Worm (Caenorhabditis elegans): Measurements from ENCODE around the gene oac-55.

Gene oac-55

ce11 chrV:3800378-3800777 lies 39.4 kb downstream of the oac-55 start, which contains the start of gene srt-30:
Gene srt-30, minus strand, starts transcription at chrV:3800478.
- TF ChIP-seq W03F9.2 (tag; optimal IDR thresholded peaks at IDR 0.05) (no peak), dao-5 (tag; optimal IDR thresholded peaks at IDR 0.05) (no peak), him-1 (tag; optimal IDR thresholded peaks at IDR 0.05) (no peak)

ce11 chrV:3801787-3802417 lies 41.0 kb downstream of the oac-55 start:
- TF ChIP-seq him-1 (tag; optimal IDR thresholded peaks at IDR 0.05) (no peak), dao-5 (tag; optimal IDR thresholded peaks at IDR 0.05) (no peak), W03F9.2 (tag; optimal IDR thresholded peaks at IDR 0.05) (no peak)

- TF ChIP-seq W03F9.2 (tag; optimal IDR thresholded peaks at IDR 0.05) (no peak), dao-5 (tag; optimal IDR thresholded peaks at IDR 0.05) (no peak), him-1 (tag; optimal IDR thresholded peaks at IDR 0.05) (no peak)
Measured at ce11 chrV:3803343-3803742, 42.4 kb downstream of the oac-55 start, which contains the start of gene cyp-33C8. Gene cyp-33C8, minus strand, starts transcription at chrV:3803542.

- TF ChIP-seq dao-5 (tag; optimal IDR thresholded peaks at IDR 0.05) (no peak), him-1 (tag; optimal IDR thresholded peaks at IDR 0.05) (no peak), W03F9.2 (tag; optimal IDR thresholded peaks at IDR 0.05) (no peak)
Measured at ce11 chrV:3805499-3805898, 44.6 kb downstream of the oac-55 start, which contains the start of gene R08F11.4. Gene R08F11.4, minus strand, starts transcription at chrV:3805527.

ce11 chrV:3805961-3806360 lies 45.0 kb downstream of the oac-55 start, which contains the start of gene srw-7:
Gene srw-7, plus strand, starts transcription at chrV:3806261.
- TF ChIP-seq dao-5 (tag; optimal IDR thresholded peaks at IDR 0.05) (no peak), W03F9.2 (tag; optimal IDR thresholded peaks at IDR 0.05) (no peak), him-1 (tag; optimal IDR thresholded peaks at IDR 0.05) (no peak)

ce11 chrV:3807846-3808245 lies 46.9 kb downstream of the oac-55 start:
- TF ChIP-seq dao-5 (tag; optimal IDR thresholded peaks at IDR 0.05) (no peak), W03F9.2 (tag; optimal IDR thresholded peaks at IDR 0.05) (no peak), him-1 (tag; optimal IDR thresholded peaks at IDR 0.05) (no peak)

- TF ChIP-seq dao-5 (tag; optimal IDR thresholded peaks at IDR 0.05) (no peak), him-1 (tag; optimal IDR thresholded peaks at IDR 0.05) (no peak), W03F9.2 (tag; optimal IDR thresholded peaks at IDR 0.05) (no peak)
Measured at ce11 chrV:3808336-3808735, 47.4 kb downstream of the oac-55 start, which contains the start of gene srw-6. Gene srw-6, plus strand, starts transcription at chrV:3808636.

- TF ChIP-seq him-1 (tag; optimal IDR thresholded peaks at IDR 0.05) = no peak
- no peak for TF ChIP-seq dao-5 (tag; optimal IDR thresholded peaks at IDR 0.05)
- no peak for TF ChIP-seq W03F9.2 (tag; optimal IDR thresholded peaks at IDR 0.05)
Measured at ce11 chrV:3810035-3810434, 49.1 kb downstream of the oac-55 start.

- TF ChIP-seq dao-5 (tag; optimal IDR thresholded peaks at IDR 0.05) (no peak), W03F9.2 (tag; optimal IDR thresholded peaks at IDR 0.05) (no peak), him-1 (tag; optimal IDR thresholded peaks at IDR 0.05) (no peak)
Measured at ce11 chrV:3811541-3811940, 50.6 kb downstream of the oac-55 start, which contains the start of gene scl-13. Gene scl-13, minus strand, starts transcription at chrV:3811641.

ce11 chrV:3812291-3812690 lies 51.4 kb downstream of the oac-55 start, which contains the start of gene scl-12:
Gene scl-12, plus strand, starts transcription at chrV:3812591.
- TF ChIP-seq W03F9.2 (tag; optimal IDR thresholded peaks at IDR 0.05) (no peak), him-1 (tag; optimal IDR thresholded peaks at IDR 0.05) (no peak), dao-5 (tag; optimal IDR thresholded peaks at IDR 0.05) (no peak)

- TF ChIP-seq W03F9.2 (tag; optimal IDR thresholded peaks at IDR 0.05) (no peak), him-1 (tag; optimal IDR thresholded peaks at IDR 0.05) (no peak), dao-5 (tag; optimal IDR thresholded peaks at IDR 0.05) (no peak)
Measured at ce11 chrV:3814009-3814408, 53.1 kb downstream of the oac-55 start.

ce11 chrV:3814938-3815337 lies 54.0 kb downstream of the oac-55 start, which contains the start of gene H10D18.1:
Gene H10D18.1, plus strand, starts transcription at chrV:3815214.
- no peak for TF ChIP-seq dao-5 (tag; optimal IDR thresholded peaks at IDR 0.05)
- TF ChIP-seq him-1 (tag; optimal IDR thresholded peaks at IDR 0.05) = peak; percentile 10
- TF ChIP-seq W03F9.2 (tag; optimal IDR thresholded peaks at IDR 0.05) = no peak
